Fruit fly (Drosophila melanogaster): ENCODE data around the gene CG9281.

Gene CG9281

DNA sequence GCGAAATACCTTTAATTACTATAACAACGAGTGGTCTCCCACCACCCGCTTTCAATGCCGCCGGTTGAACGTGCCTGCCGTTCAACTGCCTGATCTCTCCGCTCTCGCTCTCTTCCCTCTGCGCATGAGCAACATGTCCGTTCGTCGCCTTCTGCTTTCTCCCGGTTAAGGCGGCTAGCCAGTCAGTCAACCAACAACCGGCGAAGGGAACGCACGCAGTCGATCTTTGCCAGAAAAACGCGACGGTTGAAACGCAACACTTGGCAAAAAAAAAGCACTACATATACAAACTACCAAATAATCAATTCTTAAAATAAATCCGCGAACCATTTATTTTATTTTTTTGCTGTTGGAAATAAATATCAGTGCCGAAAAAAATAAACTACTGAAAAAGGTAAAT is 35.0 kb downstream of the CG9281 start, which contains the start of gene CG12708:
TSS of gene CG12708 (plus strand) at position 183 of the 400 bp plus-strand sequence.
- TF ChIP-seq Sox102F (GFP tag; optimal IDR thresholded peaks at IDR 0.05) (peak; percentile 36), ss (GFP tag; optimal IDR thresholded peaks at IDR 0.05) (peak; percentile 18 to 50), spab (GFP tag; optimal IDR thresholded peaks at IDR 0.05) (no peak), achi (GFP tag; optimal IDR thresholded peaks at IDR 0.05) (no peak), net (GFP tag; optimal IDR thresholded peaks at IDR 0.05) (peak; percentile 37), dac (GFP tag; optimal IDR thresholded peaks at IDR 0.05) (no peak), CG8319 (GFP tag; optimal IDR thresholded peaks at IDR 0.05) (no peak), CG15336 (GFP tag; IDR thresholded peaks at IDR 0.05) (no peak), fd59A (GFP tag; optimal IDR thresholded peaks at IDR 0.05) (no peak), lz (GFP tag; optimal IDR thresholded peaks at IDR 0.05) (peak; percentile 2), CG7368 (GFP tag; optimal IDR thresholded peaks at IDR 0.05) (no peak), Smox (GFP tag; optimal IDR thresholded peaks at IDR 0.05) (peak; percentile 19), esn (GFP tag; optimal IDR thresholded peaks at IDR 0.05) (peak; percentile 24), Lpt (GFP tag; optimal IDR thresholded peaks at IDR 0.05) (no peak), CG11902 (GFP tag; optimal IDR thresholded peaks at IDR 0.05) (no peak), cyc (GFP tag; optimal IDR thresholded peaks at IDR 0.05) (no peak), CG6808 (GFP tag; optimal IDR thresholded peaks at IDR 0.05) (peak; percentile 37), CG8632 (GFP tag; optimal IDR thresholded peaks at IDR 0.05) (no peak), Hr39 (GFP tag; optimal IDR thresholded peaks at IDR 0.05) (no peak), CG8119 (GFP tag; IDR thresholded peaks at IDR 0.05) (peak; percentile 29; the same call in 1 of the 3 replicates), CG11294 (GFP tag; IDR thresholded peaks at IDR 0.05) (no peak), svp (GFP tag) (peak; percentile 72), eg (GFP tag; IDR thresholded peaks at IDR 0.05) (peak; percentile 49; the same call in 1 of the 3 replicates), CG6792 (GFP tag; optimal IDR thresholded peaks at IDR 0.05) (no peak), Met (GFP tag; optimal IDR thresholded peaks at IDR 0.05) (peak; percentile 45), CG16779 (tag; optimal IDR thresholded peaks at IDR 0.05) (no peak), Blimp-1 (GFP tag; optimal IDR thresholded peaks at IDR 0.05) (no peak), Eip75B (GFP tag; optimal IDR thresholded peaks at IDR 0.05) (peak; percentile 16), Hr38 (GFP tag; optimal IDR thresholded peaks at IDR 0.05) (no peak), CG11762 (GFP tag; optimal IDR thresholded peaks at IDR 0.05; ENCODE audit: insufficient read depth) (no peak), OdsH (GFP tag; optimal IDR thresholded peaks at IDR 0.05) (no peak), vri (GFP tag; optimal IDR thresholded peaks at IDR 0.05) (peak; percentile 41), Gug (GFP tag; IDR thresholded peaks at IDR 0.05) (no peak), Ets21C (GFP tag; optimal IDR thresholded peaks at IDR 0.05) (no peak), salr (GFP tag; optimal IDR thresholded peaks at IDR 0.05) (no peak), topi (GFP tag; optimal IDR thresholded peaks at IDR 0.05) (peak; percentile 38), Eip78C (GFP tag) (peak; percentile 73), dsx (GFP tag; optimal IDR thresholded peaks at IDR 0.05; ENCODE audit: poor library complexity, severe bottlenecking) (peak; percentile 10), fd85E (GFP tag; optimal IDR thresholded peaks at IDR 0.05) (no peak), Sox14 (GFP tag; optimal IDR thresholded peaks at IDR 0.05) (peak; percentile 6), CG3032 (tag; optimal IDR thresholded peaks at IDR 0.05) (no peak), CG31627 (GFP tag; optimal IDR thresholded peaks at IDR 0.05) (no peak), CG32006 (GFP tag; optimal IDR thresholded peaks at IDR 0.05) (no peak), CG6163 (GFP tag; IDR thresholded peaks at IDR 0.05) (peak; percentile 60; the same call in 2 of the 3 replicates), acj6 (GFP tag; optimal IDR thresholded peaks at IDR 0.05) (no peak), CG10669 (GFP tag; optimal IDR thresholded peaks at IDR 0.05) (no peak), CG10631 (GFP tag; optimal IDR thresholded peaks at IDR 0.05) (no peak), fkh (GFP tag; optimal IDR thresholded peaks at IDR 0.05) (no peak), Sox15 (GFP tag; optimal IDR thresholded peaks at IDR 0.05) (no peak), Ets96B (tag; optimal IDR thresholded peaks at IDR 0.05) (no peak), Eip93F (GFP tag; optimal IDR thresholded peaks at IDR 0.05) (no peak), CG6854 (GFP tag; optimal IDR thresholded peaks at IDR 0.05) (peak; percentile 57), CG4318 (GFP tag; optimal IDR thresholded peaks at IDR 0.05) (no peak)
